Fruit fly (Drosophila melanogaster): ENCODE results near the gene PNUTS.

DNA sequence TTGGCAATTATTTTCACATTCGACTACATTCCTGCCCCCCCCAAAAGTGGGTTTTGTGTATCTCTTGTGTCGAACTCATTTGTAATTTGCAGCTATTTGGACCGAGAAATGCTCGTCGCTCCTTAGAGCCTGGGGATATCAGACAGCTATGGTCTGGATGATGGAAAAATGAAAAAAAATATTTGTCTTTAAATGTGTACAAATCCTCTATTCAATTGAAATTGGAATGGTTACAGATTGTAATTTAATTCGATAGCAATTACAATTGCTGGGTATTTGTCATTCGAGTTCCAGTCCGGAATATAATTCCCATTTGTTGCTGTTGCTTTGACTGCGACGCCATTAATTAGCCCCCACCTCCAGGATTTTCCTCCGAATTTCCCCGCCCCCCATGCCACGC is 19.5 kb downstream of the PNUTS start:
- TF ChIP-seq Nf-YB (GFP tag; optimal IDR thresholded peaks at IDR 0.05) = no peak
- TF ChIP-seq Ssrp (tag; optimal IDR thresholded peaks at IDR 0.05) = no peak

Measured in whole organism, embryonic.